Fruit fly (Drosophila melanogaster) whole organism, embryonic: ENCODE results near the gene CG42815.
A peak's percentile ranks its signal among the peaks of the same experiment; 100 is the strongest.

Experiments
- B-H1 ChIP-seq: fragments of 200-800 bp; sonication (Bioruptor generic); IDR thresholded peaks from 3 replicates; pipeline ENCODE4 v1.3.6; 2022; ENCODE audit warnings: missing biosample characterization, missing genetic modification characterization
- CG10147 ChIP-seq: fragments of 200-800 bp; sonication (Bioruptor generic); optimal IDR thresholded peaks from 2 replicates; lab custom pipeline; 2019; ENCODE audit warnings: missing biosample characterization, mild to moderate bottlenecking, missing genetic modification characterization, moderate library complexity
- CG10431 ChIP-seq: fragments of 200-800 bp; sonication (Bioruptor generic); optimal IDR thresholded peaks from 3 replicates; lab custom pipeline; 2018; ENCODE audit warnings: missing biosample characterization, mild to moderate bottlenecking, missing genetic modification characterization
- CG10979 ChIP-seq: fragments of 200-800 bp; sonication (Bioruptor generic); optimal IDR thresholded peaks from 2 replicates; lab custom pipeline; 2018; ENCODE audit warnings: missing biosample characterization, mild to moderate bottlenecking, missing genetic modification characterization, moderate library complexity
- CG11560 ChIP-seq: fragments of 200-800 bp; sonication (Bioruptor generic); IDR thresholded peaks from 3 replicates; pipeline ENCODE4 v1.3.6; 2022; ENCODE audit warnings: missing biosample characterization, missing genetic modification characterization
- CG12299 ChIP-seq: fragments of 200-800 bp; sonication (Bioruptor generic); optimal IDR thresholded peaks from 2 replicates; lab custom pipeline; 2018; ENCODE audit warnings: missing biosample characterization, mild to moderate bottlenecking, missing genetic modification characterization
- CG14014 ChIP-seq: fragments of 200-800 bp; sonication (Bioruptor generic); IDR thresholded peaks from 2 replicates; pipeline ENCODE4 v1.3.6; 2022; ENCODE audit warnings: missing biosample characterization, missing genetic modification characterization
- CG15011 ChIP-seq: fragments of 200-800 bp; sonication (Bioruptor generic); optimal IDR thresholded peaks from 3 replicates; lab custom pipeline; 2018; ENCODE audit warnings: missing biosample characterization, mild to moderate bottlenecking, missing genetic modification characterization
- CG16815 ChIP-seq: fragments of 200-800 bp; sonication (Bioruptor generic); optimal IDR thresholded peaks from 3 replicates; lab custom pipeline; 2017; ENCODE audit warnings: missing biosample characterization, mild to moderate bottlenecking, missing genetic modification characterization
- CG17568 ChIP-seq: fragments of 200-800 bp; sonication (Bioruptor generic); optimal IDR thresholded peaks from 2 replicates; lab custom pipeline; 2018; ENCODE audit warnings: missing biosample characterization, mild to moderate bottlenecking, missing genetic modification characterization, moderate library complexity
- CG17612 ChIP-seq: fragments of 200-800 bp; sonication (Bioruptor generic); IDR thresholded peaks from 2 replicates; pipeline ENCODE4 v1.3.6; 2022; ENCODE audit warnings: missing biosample characterization, missing genetic modification characterization
- CG32772 ChIP-seq: fragments of 200-800 bp; sonication (Bioruptor generic); IDR thresholded peaks from 2 replicates; pipeline ENCODE4 v1.3.6; 2022; ENCODE audit warnings: missing biosample characterization, missing genetic modification characterization
- CG34224 ChIP-seq: fragments of 200-800 bp; sonication (Bioruptor generic); IDR thresholded peaks from 3 replicates; pipeline ENCODE4 v1.3.6; 2022; ENCODE audit warnings: missing biosample characterization, missing genetic modification characterization; ENCODE audit not compliant: partially characterized antibody
- CG3847 ChIP-seq: fragments of 200-800 bp; sonication (Bioruptor generic); IDR thresholded peaks from 2 replicates; pipeline ENCODE4 v1.3.6; 2022; ENCODE audit warnings: missing biosample characterization, missing genetic modification characterization
- CG4854 ChIP-seq: fragments of 200-800 bp; sonication (Bioruptor generic); optimal IDR thresholded peaks from 2 replicates; lab custom pipeline; 2016; ENCODE audit warnings: missing biosample characterization, missing genetic modification characterization, inconsistent platforms
- CG6854 ChIP-seq: fragments of 200-800 bp; sonication (Bioruptor generic); optimal IDR thresholded peaks from 3 replicates; lab custom pipeline; 2017; ENCODE audit warnings: missing biosample characterization, mild to moderate bottlenecking, missing genetic modification characterization
- CG7556 ChIP-seq: fragments of 200-800 bp; sonication (Bioruptor generic); optimal IDR thresholded peaks from 2 replicates; lab custom pipeline; 2017; ENCODE audit warnings: missing biosample characterization, mild to moderate bottlenecking, missing genetic modification characterization
- CG7928 ChIP-seq: fragments of 200-800 bp; sonication (Bioruptor generic); optimal IDR thresholded peaks from 2 replicates; lab custom pipeline; 2017; ENCODE audit warnings: missing biosample characterization, mild to moderate bottlenecking, missing genetic modification characterization
- CG8281 ChIP-seq: fragments of 200-800 bp; sonication (Bioruptor generic); optimal IDR thresholded peaks from 2 replicates; lab custom pipeline; 2018; ENCODE audit warnings: missing biosample characterization, mild to moderate bottlenecking, missing genetic modification characterization, moderate library complexity
- CG8478 ChIP-seq: fragments of >200 bp; optimal IDR thresholded peaks from 2 replicates; lab custom pipeline; 2018
- CkIIα-i1 ChIP-seq: fragments of 200-800 bp; sonication (Bioruptor generic); IDR thresholded peaks from 2 replicates; pipeline ENCODE4 v1.3.6; 2022; ENCODE audit warnings: missing biosample characterization, missing genetic modification characterization
- D ChIP-seq, 2 experiments: fragments of 200-800 bp in 1 of 2; fragments of >200 bp in 1 of 2; sonication (Bioruptor generic) in 1 of 2; optimal IDR thresholded peaks; 2 replicates in 1 of 2; 3 replicates in 1 of 2; lab custom pipeline; 2017; ENCODE audit warnings: mild to moderate bottlenecking in 1 of 2, missing biosample characterization in 1 of 2, missing genetic modification characterization in 1 of 2, missing genetic modification reagents in 1 of 2
- H2.0 ChIP-seq: fragments of 200-800 bp; sonication (Bioruptor generic); IDR thresholded peaks from 2 replicates; pipeline ENCODE4 v1.3.6; 2022; ENCODE audit warnings: missing biosample characterization, missing genetic modification characterization
- Hr51 ChIP-seq, 2 experiments: fragments of 200-800 bp; sonication (Bioruptor generic); optimal IDR thresholded peaks; 2 replicates in 1 of 2; 3 replicates in 1 of 2; lab custom pipeline; 2016 to 2018; ENCODE audit warnings: missing biosample characterization in 2 of 2, missing genetic modification characterization in 2 of 2, mild to moderate bottlenecking in 1 of 2, moderate library complexity in 1 of 2
- Nf-YC ChIP-seq: fragments of 200-800 bp; optimal IDR thresholded peaks from 3 replicates; lab custom pipeline; 2019; ENCODE audit warnings: missing biosample characterization, mild to moderate bottlenecking, missing genetic modification characterization, moderate library complexity
- Sin3A ChIP-seq: fragments of >200 bp; optimal IDR thresholded peaks from 2 replicates; lab custom pipeline; 2018
- Sry-β ChIP-seq: fragments of 200-800 bp; sonication (Bioruptor generic); optimal IDR thresholded peaks from 2 replicates; lab custom pipeline; 2018; ENCODE audit warnings: missing biosample characterization, mild to moderate bottlenecking, missing genetic modification characterization, moderate library complexity
- ac ChIP-seq: fragments of 200-800 bp; sonication (Bioruptor generic); optimal IDR thresholded peaks from 3 replicates; lab custom pipeline; 2017; ENCODE audit warnings: missing biosample characterization, mild to moderate bottlenecking, missing genetic modification characterization
- aop ChIP-seq: fragments of 200-800 bp; sonication (Bioruptor generic); IDR thresholded peaks from 2 replicates; pipeline ENCODE4 v1.3.6; 2022; ENCODE audit warnings: missing biosample characterization, missing genetic modification characterization
- ap ChIP-seq: fragments of 200-800 bp; sonication (Bioruptor generic); IDR thresholded peaks from 2 replicates; pipeline ENCODE4 v1.3.6; 2022; ENCODE audit warnings: missing biosample characterization, missing genetic modification characterization
- ash1 ChIP-seq: fragments of 200-800 bp; sonication (Bioruptor generic); optimal IDR thresholded peaks from 2 replicates; lab custom pipeline; 2018; ENCODE audit warnings: missing biosample characterization, mild to moderate bottlenecking, missing genetic modification characterization
- btn ChIP-seq: fragments of 200-800 bp; sonication (Bioruptor generic); optimal IDR thresholded peaks from 2 replicates; lab custom pipeline; 2016; ENCODE audit warnings: missing biosample characterization, missing genetic modification characterization
- crc ChIP-seq: fragments of 200-800 bp; sonication (Bioruptor generic); optimal IDR thresholded peaks from 2 replicates; lab custom pipeline; 2016; ENCODE audit warnings: missing biosample characterization, missing genetic modification characterization
- crp ChIP-seq, 2 experiments: fragments of 200-800 bp; sonication (Bioruptor generic); optimal IDR thresholded peaks; 2 replicates in 1 of 2; 3 replicates in 1 of 2; lab custom pipeline; 2017; ENCODE audit warnings: missing biosample characterization in 2 of 2, missing genetic modification characterization in 2 of 2, mild to moderate bottlenecking in 1 of 2, moderate library complexity in 1 of 2
- danr ChIP-seq: fragments of 200-800 bp; sonication (Bioruptor generic); IDR thresholded peaks from 2 replicates; pipeline ENCODE4 v1.3.6; 2022; ENCODE audit warnings: missing biosample characterization, missing genetic modification characterization
- dimm ChIP-seq: fragments of 200-800 bp; sonication (Bioruptor generic); IDR thresholded peaks from 2 replicates; pipeline ENCODE4 v1.3.6; 2022; ENCODE audit warnings: missing biosample characterization, missing genetic modification characterization
- dysf ChIP-seq: fragments of 200-800 bp; sonication (Bioruptor generic); IDR thresholded peaks from 3 replicates; pipeline ENCODE4 v1.3.6; 2022; ENCODE audit warnings: missing biosample characterization, missing genetic modification characterization
- emc ChIP-seq: fragments of 200-800 bp; sonication (Bioruptor generic); optimal IDR thresholded peaks from 2 replicates; lab custom pipeline; 2016; ENCODE audit warnings: missing biosample characterization, missing genetic modification characterization
- exex ChIP-seq: fragments of 200-800 bp; sonication (Bioruptor generic); optimal IDR thresholded peaks from 4 replicates; lab custom pipeline; 2018; ENCODE audit warnings: missing biosample characterization, mild to moderate bottlenecking, missing genetic modification characterization, moderate library complexity
- eyg ChIP-seq: fragments of 200-800 bp; sonication (Bioruptor generic); optimal IDR thresholded peaks from 3 replicates; lab custom pipeline; 2016; ENCODE audit warnings: missing biosample characterization, missing genetic modification characterization
- ham ChIP-seq: fragments of 200-800 bp; sonication (Bioruptor generic); IDR thresholded peaks from 2 replicates; pipeline ENCODE4 v1.3.6; 2022; ENCODE audit warnings: missing biosample characterization, missing genetic modification characterization
- her ChIP-seq: fragments of 200-800 bp; sonication (Bioruptor generic); optimal IDR thresholded peaks from 2 replicates; lab custom pipeline; 2016; ENCODE audit warnings: missing biosample characterization, missing genetic modification characterization
- jigr1 ChIP-seq: fragments of 200-800 bp; sonication (Bioruptor generic); IDR thresholded peaks from 3 replicates; pipeline ENCODE4 v1.3.6; 2022; ENCODE audit warnings: missing biosample characterization, missing genetic modification characterization
- jumu ChIP-seq: fragments of 200-800 bp; sonication (Bioruptor generic); optimal IDR thresholded peaks from 3 replicates; lab custom pipeline; 2016; ENCODE audit warnings: missing biosample characterization, missing genetic modification characterization
- lmd ChIP-seq: fragments of 200-800 bp; sonication (Bioruptor generic); IDR thresholded peaks from 2 replicates; pipeline ENCODE4 v1.3.6; 2022; ENCODE audit warnings: missing biosample characterization, missing genetic modification characterization
- mld ChIP-seq: fragments of 200-800 bp; sonication (Bioruptor generic); IDR thresholded peaks from 3 replicates; pipeline ENCODE4 v1.3.6; 2022; ENCODE audit warnings: missing biosample characterization, missing genetic modification characterization; ENCODE audit not compliant: partially characterized antibody
- pan ChIP-seq, 4 experiments: fragments of >200 bp in 3 of 4; fragments of 200-800 bp in 1 of 4; sonication (Bioruptor generic) in 1 of 4; optimal IDR thresholded peaks in 3 of 4; IDR thresholded peaks in 1 of 4; 2 replicates each; pipeline versions ENCODE4 v1.3.6 to Lab custom; 2017 to 2022; ENCODE audit warnings: missing biosample characterization in 2 of 4, missing genetic modification characterization in 2 of 4, mixed read lengths in 1 of 4
- pum ChIP-seq: fragments of 200-800 bp; sonication (Bioruptor generic); optimal IDR thresholded peaks from 2 replicates; lab custom pipeline; 2016; ENCODE audit warnings: missing biosample characterization, missing genetic modification characterization
- pzg ChIP-seq: fragments of 200-800 bp; sonication (Bioruptor generic); optimal IDR thresholded peaks from 3 replicates; lab custom pipeline; 2018; ENCODE audit warnings: missing biosample characterization, mild to moderate bottlenecking, missing genetic modification characterization, moderate library complexity
- slp2 ChIP-seq: fragments of 200-800 bp; sonication (Bioruptor generic); optimal IDR thresholded peaks from 2 replicates; lab custom pipeline; 2016; ENCODE audit warnings: missing biosample characterization, missing genetic modification characterization
- wdn ChIP-seq: fragments of 200-800 bp; sonication (Bioruptor generic); IDR thresholded peaks from 2 replicates; pipeline ENCODE4 v1.3.6; 2022; ENCODE audit warnings: missing biosample characterization, missing genetic modification characterization
- zfh2 ChIP-seq: fragments of 200-800 bp; sonication (Bioruptor generic); optimal IDR thresholded peaks from 2 replicates; lab custom pipeline; 2016; ENCODE audit warnings: missing biosample characterization, missing genetic modification characterization

Gene CG42815

dm6 chr3L:17791495-17791894 is 209 bp upstream of the CG42815 start (continued):
- TF ChIP-seq btn (no peak), CG10979 (tag; lab: Kevin White, UChicago) (no peak), exex (tag; lab: Kevin White, UChicago) (peak; percentile 34), ap (GFP tag; lab: Robert Waterston, UW) (no peak), ham (no peak), CG8281 (tag; lab: Kevin White, UChicago) (no peak), CG12299 (tag; lab: Kevin White, UChicago) (peak; percentile 53), CG3847 (no peak), dysf (GFP tag; lab: Robert Waterston, UW) (no peak), D (optimal IDR thresholded peaks at IDR 0.05; lab: Kevin White, UChicago) (no peak), D (GFP tag; optimal IDR thresholded peaks at IDR 0.05; lab: Kevin White, UChicago) (no peak), CG10147 (no peak), crc (GFP tag; lab: Kevin White, UChicago) (no peak), crp (GFP tag; optimal IDR thresholded peaks at IDR 0.05; lab: Kevin White, UChicago) (no peak), Sry-β (GFP tag; lab: Kevin White, UChicago) (no peak), CG15011 (GFP tag; lab: Kevin White, UChicago) (peak; percentile 62), pan (optimal IDR thresholded peaks at IDR 0.05; lab: Kevin White, UChicago) (no peak), pan (GFP tag; optimal IDR thresholded peaks at IDR 0.05 in 1 of 2, IDR thresholded peaks at IDR 0.05 in 1 of 2) (no peak), Nf-YC (tag; lab: Kevin White, UChicago) (no peak), wdn (GFP tag; lab: Robert Waterston, UW) (no peak), CG10431 (GFP tag; lab: Kevin White, UChicago) (no peak), CG7928 (GFP tag; lab: Kevin White, UChicago) (no peak), Hr51 (GFP tag; optimal IDR thresholded peaks at IDR 0.05; lab: Kevin White, UChicago) (no peak), CG6854 (GFP tag; lab: Kevin White, UChicago) (peak; percentile 62), CG34224 (GFP tag; lab: Robert Waterston, UW) (no peak), CG8478 (lab: Kevin White, UChicago) (no peak), ac (no peak), CG17568 (GFP tag; lab: Kevin White, UChicago) (peak; percentile 63), jumu (GFP tag; lab: Kevin White, UChicago) (no peak), lmd (no peak), CG17612 (no peak), zfh2 (no peak), ash1 (GFP tag; lab: Kevin White, UChicago) (peak; percentile 18), slp2 (GFP tag; lab: Kevin White, UChicago) (no peak), CkIIα-i1 (GFP tag; lab: Robert Waterston, UW) (no peak), aop (GFP tag; lab: Robert Waterston, UW) (no peak), pzg (GFP tag; lab: Kevin White, UChicago) (no peak), CG7556 (GFP tag; lab: Kevin White, UChicago) (no peak), her (GFP tag; lab: Kevin White, UChicago) (no peak), CG14014 (GFP tag; lab: Robert Waterston, UW) (no peak), dimm (no peak), CG4854 (no peak), H2.0 (GFP tag; lab: Robert Waterston, UW) (no peak), pum (GFP tag; lab: Kevin White, UChicago) (no peak), CG16815 (no peak), jigr1 (GFP tag; lab: Robert Waterston, UW) (no peak), danr (no peak), mld (GFP tag; lab: Robert Waterston, UW) (no peak), CG32772 (no peak), Sin3A (lab: Kevin White, UChicago) (no peak), eyg (no peak), CG11560 (tag; lab: Robert Waterston, UW) (no peak), emc (GFP tag; lab: Kevin White, UChicago) (no peak), B-H1 (GFP tag; lab: Robert Waterston, UW) (no peak)
